Worm (Caenorhabditis elegans) whole organism, midembryonic: ENCODE data around the gene Y54F10AR.1.
A peak's percentile ranks its signal among the peaks of the same experiment; 100 is the strongest.
"Not testable (repeated sequence)": the region's sequence is repeated elsewhere in the genome, so short reads cannot be mapped to it uniquely, and the experiment has no call there.

Source experiments
- T22C8.4 ChIP-seq: fragments of 200-800 bp; sonication (Bioruptor generic); IDR thresholded peaks from 2 replicates; pipeline ENCODE4 v1.3.6; 2022; ENCODE audit warnings: missing genetic modification characterization, missing compliant biosample characterization
- cog-1 ChIP-seq: sonication (generic microtip); optimal IDR thresholded peaks from 2 replicates; lab custom pipeline; 2016; ENCODE audit warnings: missing genetic modification characterization, missing compliant biosample characterization
- flt-1 ChIP-seq: fragments of 200-800 bp; sonication (Bioruptor generic); IDR thresholded peaks from 2 replicates; pipeline ENCODE4 v1.3.6; 2022; ENCODE audit warnings: missing genetic modification characterization, missing compliant biosample characterization
- klf-2 ChIP-seq: fragments of 200-800 bp; sonication (Bioruptor generic); conservative IDR thresholded peaks from 2 replicates; pipeline ENCODE4 v1.3.6; 2022; ENCODE audit warnings: missing genetic modification reagents, missing genetic modification characterization, missing compliant biosample characterization
- med-1 ChIP-seq: sonication (generic microtip); optimal IDR thresholded peaks from 2 replicates; lab custom pipeline; 2017; ENCODE audit warnings: missing genetic modification characterization, mild to moderate bottlenecking, missing compliant biosample characterization, antibody characterized with exemption, missing genetic modification reagents; ENCODE audit not compliant: insufficient read depth
- ref-1 ChIP-seq: fragments of 200-800 bp; sonication (Bioruptor generic); conservative IDR thresholded peaks from 2 replicates; pipeline ENCODE4 v1.3.6; 2022; ENCODE audit warnings: missing genetic modification reagents, missing genetic modification characterization, missing compliant biosample characterization
- tab-1 ChIP-seq: fragments of 200-800 bp; sonication (Bioruptor generic); IDR thresholded peaks from 2 replicates; pipeline ENCODE4 v1.3.6; 2022; ENCODE audit warnings: missing genetic modification characterization, missing compliant biosample characterization
- ztf-23 ChIP-seq: fragments of 200-800 bp; sonication (Bioruptor generic); IDR thresholded peaks from 2 replicates; pipeline ENCODE4 v1.3.6; 2022; ENCODE audit warnings: missing genetic modification reagents, missing genetic modification characterization, missing compliant biosample characterization
- ztf-29 ChIP-seq: fragments of 200-800 bp; sonication (Bioruptor generic); IDR thresholded peaks from 2 replicates; pipeline ENCODE4 v1.3.6; 2022; ENCODE audit warnings: missing genetic modification reagents, missing genetic modification characterization, missing compliant biosample characterization

The Y54F10AR.1 gene

ce11 chrIII:2563883-2564282, 11.6 kb downstream of the Y54F10AR.1 start, which contains the start of gene Y54F10AM.11:
Gene Y54F10AM.11, minus strand, starts transcription at chrIII:2563983.
- TF ChIP-seq ztf-23 (GFP tag; lab: Robert Waterston, UW); med-1 (GFP tag; lab: Kevin White, UChicago); cog-1: not testable (repeated sequence)

ce11 chrIII:2563033-2563656, 12.3 kb downstream of the Y54F10AR.1 start:
- no peak for TF ChIP-seq T22C8.4 (GFP tag; lab: Robert Waterston, UW)
- TF ChIP-seq ztf-23 (GFP tag; lab: Robert Waterston, UW): no peak
- TF ChIP-seq flt-1 (GFP tag; lab: Robert Waterston, UW): no peak
- no peak for TF ChIP-seq med-1 (GFP tag; lab: Kevin White, UChicago)
- no peak for TF ChIP-seq ref-1 (GFP tag; lab: Robert Waterston, UW)
- no peak for TF ChIP-seq klf-2 (GFP tag; lab: Robert Waterston, UW)
- no peak for TF ChIP-seq cog-1
- TF ChIP-seq tab-1 (GFP tag; lab: Robert Waterston, UW): no peak
- no peak for TF ChIP-seq ztf-29 (GFP tag; lab: Robert Waterston, UW)

ce11 chrIII:2561410-2561809, 14.1 kb downstream of the Y54F10AR.1 start, which contains the start of gene nhr-239:
Gene nhr-239, plus strand, starts transcription at chrIII:2561710.
- TF ChIP-seq med-1 (GFP tag; lab: Kevin White, UChicago) (no peak), klf-2 (GFP tag; lab: Robert Waterston, UW) (no peak), cog-1 (no peak), tab-1 (GFP tag; lab: Robert Waterston, UW) (no peak), ztf-23 (GFP tag; lab: Robert Waterston, UW) (no peak), flt-1 (GFP tag; lab: Robert Waterston, UW) (no peak), ref-1 (GFP tag; lab: Robert Waterston, UW) (no peak), T22C8.4 (GFP tag; lab: Robert Waterston, UW) (no peak), ztf-29 (GFP tag; lab: Robert Waterston, UW) (no peak)

ce11 chrIII:2560763-2561162, 14.7 kb downstream of the Y54F10AR.1 start:
- TF ChIP-seq tab-1 (GFP tag; lab: Robert Waterston, UW): no peak
- no peak; the same call in 1 of the 2 replicates for TF ChIP-seq ref-1 (GFP tag; lab: Robert Waterston, UW)
- no peak for TF ChIP-seq ztf-29 (GFP tag; lab: Robert Waterston, UW)
- no peak for TF ChIP-seq ztf-23 (GFP tag; lab: Robert Waterston, UW)
- no peak for TF ChIP-seq T22C8.4 (GFP tag; lab: Robert Waterston, UW)
- no peak for TF ChIP-seq med-1 (GFP tag; lab: Kevin White, UChicago)

- TF ChIP-seq ztf-29 (GFP tag; lab: Robert Waterston, UW): no peak
- 0 out of 2 replicates have a peak, but pooled peaks have one; percentile 52 for TF ChIP-seq tab-1 (GFP tag; lab: Robert Waterston, UW)
Measured at ce11 chrIII:2553579-2553978, 21.9 kb downstream of the Y54F10AR.1 start.

ce11 chrIII:2552382-2552781, 23.1 kb downstream of the Y54F10AR.1 start:
- TF ChIP-seq flt-1 (GFP tag; lab: Robert Waterston, UW) (no peak), klf-2 (GFP tag; lab: Robert Waterston, UW) (no peak), med-1 (GFP tag; lab: Kevin White, UChicago) (no peak), ztf-29 (GFP tag; lab: Robert Waterston, UW) (no peak), cog-1 (no peak), tab-1 (GFP tag; lab: Robert Waterston, UW) (no peak), ref-1 (GFP tag; lab: Robert Waterston, UW) (no peak), ztf-23 (GFP tag; lab: Robert Waterston, UW) (no peak), T22C8.4 (GFP tag; lab: Robert Waterston, UW) (no peak)

ce11 chrIII:2551981-2552380, 23.5 kb downstream of the Y54F10AR.1 start:
- no peak for TF ChIP-seq flt-1 (GFP tag; lab: Robert Waterston, UW)
- TF ChIP-seq ref-1 (GFP tag; lab: Robert Waterston, UW): no peak
- TF ChIP-seq med-1 (GFP tag; lab: Kevin White, UChicago): no peak
- no peak for TF ChIP-seq T22C8.4 (GFP tag; lab: Robert Waterston, UW)
- TF ChIP-seq ztf-23 (GFP tag; lab: Robert Waterston, UW): no peak
- TF ChIP-seq cog-1: no peak
- TF ChIP-seq tab-1 (GFP tag; lab: Robert Waterston, UW): no peak
- TF ChIP-seq klf-2 (GFP tag; lab: Robert Waterston, UW): no peak
- TF ChIP-seq ztf-29 (GFP tag; lab: Robert Waterston, UW): no peak

ce11 chrIII:2549620-2550019, 25.9 kb downstream of the Y54F10AR.1 start, which contains the start of gene feh-1:
Gene feh-1, plus strand, starts transcription at chrIII:2549920.
- TF ChIP-seq flt-1 (GFP tag; lab: Robert Waterston, UW) (no peak), T22C8.4 (GFP tag; lab: Robert Waterston, UW) (no peak), ztf-29 (GFP tag; lab: Robert Waterston, UW) (no peak), ztf-23 (GFP tag; lab: Robert Waterston, UW) (no peak), tab-1 (GFP tag; lab: Robert Waterston, UW) (no peak), med-1 (GFP tag; lab: Kevin White, UChicago) (no peak), klf-2 (GFP tag; lab: Robert Waterston, UW) (no peak), ref-1 (GFP tag; lab: Robert Waterston, UW) (no peak), cog-1 (no peak)

ce11 chrIII:2546298-2546697, 29.2 kb downstream of the Y54F10AR.1 start:
- TF ChIP-seq flt-1 (GFP tag; lab: Robert Waterston, UW) (no peak), ztf-23 (GFP tag; lab: Robert Waterston, UW) (no peak), tab-1 (GFP tag; lab: Robert Waterston, UW) (no peak), ztf-29 (GFP tag; lab: Robert Waterston, UW) (no peak), ref-1 (GFP tag; lab: Robert Waterston, UW) (no peak), klf-2 (GFP tag; lab: Robert Waterston, UW) (no peak), med-1 (GFP tag; lab: Kevin White, UChicago) (no peak), cog-1 (no peak), T22C8.4 (GFP tag; lab: Robert Waterston, UW) (no peak)
